Fruit fly (Drosophila melanogaster) whole organism, embryonic: ENCODE measurements around the gene Pgm1.

Experiments
- Adf1 ChIP-seq: fragments of 200-800 bp; sonication (Bioruptor generic); IDR thresholded peaks from 2 replicates; pipeline ENCODE4 v1.3.6; 2022; ENCODE audit warnings: missing biosample characterization, missing genetic modification characterization
- Bteb2 ChIP-seq: fragments of 200-800 bp; sonication (Bioruptor generic); optimal IDR thresholded peaks from 2 replicates; lab custom pipeline; 2016; ENCODE audit warnings: missing biosample characterization, missing genetic modification characterization
- CG10267 ChIP-seq: fragments of 200-800 bp; sonication (Bioruptor generic); optimal IDR thresholded peaks from 2 replicates; lab custom pipeline; 2018; ENCODE audit warnings: missing biosample characterization, mild to moderate bottlenecking, missing genetic modification characterization, moderate library complexity
- CG11398 ChIP-seq: fragments of 200-800 bp; sonication (Bioruptor generic); optimal IDR thresholded peaks from 2 replicates; lab custom pipeline; 2016; ENCODE audit warnings: missing biosample characterization, missing genetic modification characterization
- CG12155 ChIP-seq: fragments of 200-800 bp; sonication (Bioruptor generic); optimal IDR thresholded peaks from 3 replicates; lab custom pipeline; 2016; ENCODE audit warnings: missing biosample characterization, missing genetic modification characterization
- CG12659 ChIP-seq: fragments of 200-800 bp; sonication (Bioruptor generic); optimal IDR thresholded peaks from 3 replicates; lab custom pipeline; 2017; ENCODE audit warnings: mild to moderate bottlenecking, missing biosample characterization, missing genetic modification reagents, missing genetic modification characterization
- CG12942 ChIP-seq: fragments of 200-800 bp; sonication (Bioruptor generic); optimal IDR thresholded peaks from 3 replicates; lab custom pipeline; 2016; ENCODE audit warnings: missing biosample characterization, missing genetic modification characterization
- CG15696 ChIP-seq: fragments of 200-800 bp; sonication (Bioruptor generic); optimal IDR thresholded peaks from 2 replicates; lab custom pipeline; 2019; ENCODE audit warnings: missing biosample characterization, mild to moderate bottlenecking, missing genetic modification characterization, moderate library complexity
- CG1647 ChIP-seq: fragments of 200-800 bp; sonication (Bioruptor generic); optimal IDR thresholded peaks from 3 replicates; lab custom pipeline; 2016; ENCODE audit warnings: missing biosample characterization, missing genetic modification characterization
- CG17361 ChIP-seq: fragments of 200-800 bp; sonication (Bioruptor generic); IDR thresholded peaks from 3 replicates; pipeline ENCODE4 v1.3.6; 2022; ENCODE audit warnings: missing biosample characterization, missing genetic modification characterization
- CG2202 ChIP-seq: fragments of 200-800 bp; sonication (Bioruptor generic); optimal IDR thresholded peaks from 2 replicates; lab custom pipeline; 2018; ENCODE audit warnings: missing biosample characterization, mild to moderate bottlenecking, missing genetic modification characterization
- CG2678 ChIP-seq: fragments of 200-800 bp; sonication (Bioruptor generic); optimal IDR thresholded peaks from 3 replicates; lab custom pipeline; 2019; ENCODE audit warnings: missing biosample characterization, mild to moderate bottlenecking, missing genetic modification characterization, moderate library complexity
- CG30431 ChIP-seq: fragments of 200-800 bp; sonication (Bioruptor generic); optimal IDR thresholded peaks from 2 replicates; lab custom pipeline; 2017; ENCODE audit warnings: missing biosample characterization, missing genetic modification characterization
- CG3995 ChIP-seq: fragments of 200-800 bp; sonication (Bioruptor generic); optimal IDR thresholded peaks from 3 replicates; lab custom pipeline; 2016; ENCODE audit warnings: missing biosample characterization, missing genetic modification characterization
- CG4404 ChIP-seq: fragments of 200-800 bp; sonication (Bioruptor generic); IDR thresholded peaks from 2 replicates; pipeline ENCODE4 v1.3.6; 2022; ENCODE audit warnings: missing biosample characterization, missing genetic modification characterization
- CG8359 ChIP-seq: fragments of 200-800 bp; sonication (Bioruptor generic); optimal IDR thresholded peaks from 2 replicates; lab custom pipeline; 2017; ENCODE audit warnings: missing biosample characterization, mild to moderate bottlenecking, missing genetic modification characterization, borderline replicate concordance
- CHES-1-like ChIP-seq: fragments of 200-800 bp; sonication (Bioruptor generic); optimal IDR thresholded peaks from 2 replicates; lab custom pipeline; 2016; ENCODE audit warnings: missing biosample characterization, missing genetic modification characterization
- CTCF ChIP-seq: fragments of 200-800 bp; sonication (Bioruptor generic); optimal IDR thresholded peaks from 2 replicates; lab custom pipeline; 2017; ENCODE audit warnings: missing biosample characterization, mild to moderate bottlenecking, missing genetic modification characterization, moderate library complexity
- CkIIα-i1 ChIP-seq: fragments of 200-800 bp; sonication (Bioruptor generic); IDR thresholded peaks from 2 replicates; pipeline ENCODE4 v1.3.6; 2022; ENCODE audit warnings: missing biosample characterization, missing genetic modification characterization
- Ets97D ChIP-seq: fragments of 200-800 bp; sonication (Bioruptor generic); optimal IDR thresholded peaks from 3 replicates; lab custom pipeline; 2016; ENCODE audit warnings: missing biosample characterization, missing genetic modification characterization
- HLH54F ChIP-seq: fragments of 200-800 bp; sonication (Bioruptor generic); optimal IDR thresholded peaks from 3 replicates; lab custom pipeline; 2016; ENCODE audit warnings: missing biosample characterization, missing genetic modification characterization
- Hmr ChIP-seq: fragments of 200-800 bp; sonication (Bioruptor generic); optimal IDR thresholded peaks from 3 replicates; lab custom pipeline; 2017; ENCODE audit warnings: mild to moderate bottlenecking, missing biosample characterization, missing genetic modification reagents, missing genetic modification characterization
- Hr3 ChIP-seq: fragments of 200-800 bp; sonication (Bioruptor generic); optimal IDR thresholded peaks from 3 replicates; lab custom pipeline; 2016; ENCODE audit warnings: missing biosample characterization, missing genetic modification characterization
- MTF-1 ChIP-seq: fragments of 200-800 bp; sonication (Bioruptor generic); optimal IDR thresholded peaks from 2 replicates; lab custom pipeline; 2018; ENCODE audit warnings: missing biosample characterization, mild to moderate bottlenecking, missing genetic modification characterization, borderline replicate concordance
- Meics ChIP-seq: fragments of 200-800 bp; sonication (Bioruptor generic); optimal IDR thresholded peaks from 2 replicates; lab custom pipeline; 2017; ENCODE audit warnings: missing biosample characterization, mild to moderate bottlenecking, missing genetic modification characterization
- NC2α ChIP-seq: fragments of 200-800 bp; sonication (Bioruptor generic); optimal IDR thresholded peaks from 2 replicates; lab custom pipeline; 2016; ENCODE audit warnings: missing biosample characterization, missing genetic modification characterization
- Neu2 ChIP-seq: fragments of 200-800 bp; sonication (Bioruptor generic); optimal IDR thresholded peaks from 3 replicates; lab custom pipeline; 2016; ENCODE audit warnings: missing biosample characterization, missing genetic modification characterization, borderline replicate concordance
- Optix ChIP-seq: fragments of 200-800 bp; sonication (Bioruptor generic); IDR thresholded peaks from 3 replicates; pipeline ENCODE4 v1.3.6; 2022; ENCODE audit warnings: missing biosample characterization, missing genetic modification characterization
- Six4 ChIP-seq: fragments of 200-800 bp; sonication (Bioruptor generic); optimal IDR thresholded peaks from 2 replicates; lab custom pipeline; 2016; ENCODE audit warnings: missing biosample characterization, missing genetic modification characterization
- Vsx1 ChIP-seq: fragments of 200-800 bp; sonication (Bioruptor generic); optimal IDR thresholded peaks from 2 replicates; lab custom pipeline; 2017; ENCODE audit warnings: missing biosample characterization, mild to moderate bottlenecking, missing genetic modification characterization, missing genetic modification reagents
- aop ChIP-seq: fragments of 200-800 bp; sonication (Bioruptor generic); IDR thresholded peaks from 2 replicates; pipeline ENCODE4 v1.3.6; 2022; ENCODE audit warnings: missing biosample characterization, missing genetic modification characterization
- ci ChIP-seq: fragments of 200-800 bp; sonication (Bioruptor generic); IDR thresholded peaks from 3 replicates; pipeline ENCODE4 v1.3.6; 2022; ENCODE audit warnings: missing biosample characterization, missing genetic modification characterization
- crc ChIP-seq: fragments of 200-800 bp; sonication (Bioruptor generic); optimal IDR thresholded peaks from 2 replicates; lab custom pipeline; 2016; ENCODE audit warnings: missing biosample characterization, missing genetic modification characterization
- dati ChIP-seq: fragments of 200-800 bp; sonication (Bioruptor generic); IDR thresholded peaks from 2 replicates; pipeline ENCODE4 v1.3.6; 2022; ENCODE audit warnings: missing biosample characterization, missing genetic modification characterization
- ems ChIP-seq: fragments of 200-800 bp; sonication (Bioruptor generic); optimal IDR thresholded peaks from 3 replicates; lab custom pipeline; 2016; ENCODE audit warnings: missing biosample characterization, missing genetic modification characterization
- gcm ChIP-seq: fragments of 200-800 bp; sonication (Bioruptor generic); optimal IDR thresholded peaks from 2 replicates; lab custom pipeline; 2019; ENCODE audit warnings: missing biosample characterization, mild to moderate bottlenecking, missing genetic modification characterization, moderate library complexity
- hb ChIP-seq: fragments of 200-800 bp; sonication (Bioruptor generic); IDR thresholded peaks from 3 replicates; pipeline ENCODE4 v1.3.6; 2022; ENCODE audit warnings: missing biosample characterization, missing genetic modification characterization; ENCODE audit not compliant: partially characterized antibody
- mirr ChIP-seq: fragments of 200-800 bp; sonication (Bioruptor generic); optimal IDR thresholded peaks from 3 replicates; lab custom pipeline; 2018; ENCODE audit warnings: missing biosample characterization, mild to moderate bottlenecking, missing genetic modification characterization
- mld ChIP-seq: fragments of 200-800 bp; sonication (Bioruptor generic); IDR thresholded peaks from 3 replicates; pipeline ENCODE4 v1.3.6; 2022; ENCODE audit warnings: missing biosample characterization, missing genetic modification characterization; ENCODE audit not compliant: partially characterized antibody
- nerfin-2 ChIP-seq: fragments of 200-800 bp; sonication (Bioruptor generic); IDR thresholded peaks from 2 replicates; pipeline ENCODE4 v1.3.6; 2022; ENCODE audit warnings: missing biosample characterization, missing genetic modification characterization; ENCODE audit not compliant: partially characterized antibody
- onecut ChIP-seq: fragments of 200-800 bp; sonication (Bioruptor generic); IDR thresholded peaks from 2 replicates; pipeline ENCODE4 v1.3.6; 2022; ENCODE audit warnings: missing biosample characterization, missing genetic modification characterization
- pb ChIP-seq: fragments of 200-800 bp; sonication (Bioruptor generic); optimal IDR thresholded peaks from 3 replicates; lab custom pipeline; 2016; ENCODE audit warnings: missing biosample characterization, missing genetic modification characterization
- pzg ChIP-seq: fragments of 200-800 bp; sonication (Bioruptor generic); optimal IDR thresholded peaks from 3 replicates; lab custom pipeline; 2018; ENCODE audit warnings: missing biosample characterization, mild to moderate bottlenecking, missing genetic modification characterization, moderate library complexity
- ranshi ChIP-seq: fragments of 200-800 bp; sonication (Bioruptor generic); IDR thresholded peaks from 2 replicates; pipeline ENCODE4 v1.3.6; 2022; ENCODE audit warnings: missing biosample characterization, missing genetic modification characterization
- repo ChIP-seq: fragments of 200-800 bp; sonication (Bioruptor generic); optimal IDR thresholded peaks from 2 replicates; lab custom pipeline; 2016; ENCODE audit warnings: missing biosample characterization, missing genetic modification characterization
- sens ChIP-seq: fragments of 200-800 bp; sonication (Bioruptor generic); peaks from one replicate; lab custom pipeline; 2016; ENCODE audit warnings: missing biosample characterization, missing genetic modification characterization
- tap ChIP-seq: fragments of 200-800 bp; optimal IDR thresholded peaks from 3 replicates; lab custom pipeline; 2019; ENCODE audit warnings: missing biosample characterization, mild to moderate bottlenecking, missing genetic modification characterization, moderate library complexity
- tll ChIP-seq, 2 experiments: fragments of 200-800 bp in 1 of 2; fragments of >200 bp in 1 of 2; sonication (Bioruptor generic) in 1 of 2; optimal IDR thresholded peaks; 2 replicates each; lab custom pipeline; 2017 to 2019; ENCODE audit warnings: missing biosample characterization in 2 of 2, missing genetic modification characterization in 2 of 2, mild to moderate bottlenecking in 1 of 2, moderate library complexity in 1 of 2
- tx ChIP-seq: fragments of 200-800 bp; sonication (Bioruptor generic); optimal IDR thresholded peaks from 2 replicates; lab custom pipeline; 2016; ENCODE audit warnings: missing biosample characterization, missing genetic modification characterization
- zfh2 ChIP-seq: fragments of 200-800 bp; sonication (Bioruptor generic); optimal IDR thresholded peaks from 2 replicates; lab custom pipeline; 2016; ENCODE audit warnings: missing biosample characterization, missing genetic modification characterization

The Pgm1 gene

DNA sequence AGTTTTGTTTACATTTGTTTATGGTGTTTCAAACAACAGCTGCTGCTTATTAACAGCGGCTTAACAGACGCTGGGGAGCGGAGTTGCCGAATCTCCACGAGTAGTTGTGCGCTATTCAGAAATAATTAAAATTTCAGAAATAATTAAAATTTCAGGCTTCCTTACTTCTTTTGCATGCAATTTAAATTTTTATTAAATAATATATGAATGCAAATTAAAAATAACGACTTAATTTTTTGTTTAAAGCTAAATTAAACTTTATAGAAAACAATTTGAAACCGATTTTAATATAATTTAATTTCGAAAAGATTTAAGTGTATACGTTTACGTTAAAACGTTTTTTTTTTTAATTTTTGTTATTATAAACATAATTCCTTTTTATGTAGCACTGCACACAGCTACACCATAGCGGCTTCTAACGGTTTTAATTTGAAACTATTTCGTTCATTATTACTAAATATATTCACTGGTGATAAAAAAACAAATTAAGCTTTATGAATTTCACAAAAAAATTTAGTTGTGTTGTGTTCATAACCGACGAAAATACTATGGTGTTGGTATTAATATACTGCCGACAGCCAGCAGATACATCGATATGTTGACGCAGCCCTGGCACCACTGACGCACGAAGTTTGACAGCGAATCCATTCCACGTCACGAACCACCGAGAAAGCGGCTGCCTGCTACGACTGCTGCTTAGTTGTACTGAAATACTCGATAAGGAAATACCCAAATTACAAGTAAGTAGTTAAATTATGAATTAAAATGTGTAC is 828 bp upstream of the Pgm1 start, which contains the start of gene SsRbeta (continued):
- TF ChIP-seq CG3995 (GFP tag; lab: Kevin White, UChicago) (no peak), CG12155 (GFP tag; lab: Kevin White, UChicago) (no peak), tap (tag; lab: Kevin White, UChicago) (no peak), CG2202 (no peak), Optix (GFP tag; lab: Robert Waterston, UW) (no peak), ci (GFP tag; lab: Robert Waterston, UW) (peak; percentile 83), Meics (GFP tag; lab: Kevin White, UChicago) (peak; percentile 43), CG11398 (GFP tag; lab: Kevin White, UChicago) (no peak), hb (peak; percentile 61; the same call in 1 of the 3 replicates), dati (no peak), CHES-1-like (peak; percentile 60), Vsx1 (GFP tag; lab: Kevin White, UChicago) (no peak), tx (GFP tag; lab: Kevin White, UChicago) (no peak), CG12942 (GFP tag; lab: Kevin White, UChicago) (no peak), CG15696 (peak; percentile 48), onecut (GFP tag; lab: Robert Waterston, UW) (no peak; the same call in 1 of the 2 replicates), CG30431 (GFP tag; lab: Kevin White, UChicago) (no peak), CG8359 (GFP tag; lab: Kevin White, UChicago) (no peak), Hmr (GFP tag; lab: Kevin White, UChicago) (peak; percentile 4), aop (GFP tag; lab: Robert Waterston, UW) (0 out of 2 replicates have a peak, but pooled peaks have one; percentile 4), HLH54F (no peak), gcm (GFP tag; lab: Kevin White, UChicago) (no peak), CG17361 (GFP tag; lab: Robert Waterston, UW) (peak; percentile 81), pb (no peak), zfh2 (GFP tag; lab: Kevin White, UChicago) (no peak), CG2678 (tag; lab: Kevin White, UChicago) (peak; percentile 31), ems (no peak), Six4 (GFP tag; lab: Kevin White, UChicago) (no peak), nerfin-2 (GFP tag; lab: Robert Waterston, UW) (peak; percentile 45), Ets97D (peak; percentile 88), sens (peak; percentile 45), CG1647 (GFP tag; lab: Kevin White, UChicago) (no peak), NC2α (no peak), ranshi (GFP tag; lab: Robert Waterston, UW) (peak; percentile 66), mld (GFP tag; lab: Robert Waterston, UW) (no peak), Hr3 (GFP tag; lab: Kevin White, UChicago) (no peak), CTCF (GFP tag; lab: Kevin White, UChicago) (peak; percentile 3), Bteb2 (no peak), CkIIα-i1 (GFP tag; lab: Robert Waterston, UW) (no peak), tll (GFP tag; optimal IDR thresholded peaks at IDR 0.05; lab: Kevin White, UChicago) (no peak), Neu2 (GFP tag; lab: Kevin White, UChicago) (no peak), mirr (GFP tag; lab: Kevin White, UChicago) (peak; percentile 3), CG4404 (GFP tag; lab: Robert Waterston, UW) (no peak; the same call in 1 of the 2 replicates), CG12659 (peak; percentile 19), MTF-1 (GFP tag; lab: Kevin White, UChicago) (no peak), Adf1 (no peak), pzg (GFP tag; lab: Kevin White, UChicago) (peak; percentile 91), CG10267 (tag; lab: Kevin White, UChicago) (peak; percentile 34), crc (GFP tag; lab: Kevin White, UChicago) (no peak), repo (GFP tag; lab: Kevin White, UChicago) (no peak)
